Fruit fly (Drosophila melanogaster): Measurements from ENCODE around the gene CG5521.
A peak's percentile ranks its signal among the peaks of the same experiment; 100 is the strongest.

CG5521 gene

dm6 chr3R:26963747-26964174 is 3.0 kb upstream of the CG5521 start (continued):
- TF ChIP-seq OdsH (GFP tag; optimal IDR thresholded peaks at IDR 0.05) (peak; percentile 58), Eip78C (GFP tag) (peak; percentile 95), svp (GFP tag) (peak; percentile 94), CG6854 (GFP tag; optimal IDR thresholded peaks at IDR 0.05) (no peak), CG8119 (GFP tag; IDR thresholded peaks at IDR 0.05) (peak; percentile 61), Met (GFP tag; optimal IDR thresholded peaks at IDR 0.05) (peak; percentile 58), salr (GFP tag; optimal IDR thresholded peaks at IDR 0.05) (peak; percentile 34 to 37), CG6808 (GFP tag; optimal IDR thresholded peaks at IDR 0.05) (peak; percentile 87), CG32006 (GFP tag; optimal IDR thresholded peaks at IDR 0.05) (peak; percentile 65), eg (GFP tag; IDR thresholded peaks at IDR 0.05) (peak; percentile 68), achi (GFP tag; optimal IDR thresholded peaks at IDR 0.05) (peak; percentile 81), ss (GFP tag; optimal IDR thresholded peaks at IDR 0.05) (peak; percentile 73 to 81), lz (GFP tag; optimal IDR thresholded peaks at IDR 0.05) (peak; percentile 60)

DNA sequence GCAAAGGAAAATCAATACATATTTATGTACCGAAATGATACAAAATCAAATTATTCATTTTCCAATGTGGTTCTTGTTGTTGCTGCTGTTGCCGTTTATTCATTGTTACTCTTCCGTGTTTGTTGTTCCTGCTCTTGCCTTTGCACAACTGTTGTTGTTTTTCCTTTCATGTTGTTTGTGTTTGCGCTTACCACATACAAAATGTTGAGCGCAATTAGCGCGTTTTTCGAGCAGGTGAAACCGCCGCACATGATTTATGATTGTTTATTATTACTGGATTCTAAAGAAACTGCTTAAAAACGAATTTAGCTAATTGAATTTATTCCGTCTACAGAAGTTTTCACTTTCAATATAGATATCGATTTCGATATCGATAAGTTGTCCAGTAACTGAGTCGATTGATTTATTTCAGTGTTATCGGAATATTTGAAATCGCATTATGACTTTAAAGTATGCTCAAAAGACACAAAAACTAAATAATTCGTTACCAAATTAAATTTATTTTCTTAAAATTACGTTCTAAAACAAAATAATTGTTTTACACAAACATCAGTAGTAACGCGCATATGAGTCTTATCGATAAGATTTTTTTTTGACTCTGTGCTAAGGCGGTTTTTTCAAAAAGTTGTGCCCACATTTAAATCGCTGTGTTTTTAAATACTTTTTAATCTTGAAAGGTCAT is 2.1 kb upstream of the CG5521 start, which contains the start of gene Tsp97E:
Gene Tsp97E, minus strand, starts transcription at position 366 of the 682 bp plus-strand sequence.
- no peak for TF ChIP-seq CG1621 (tag; optimal IDR thresholded peaks at IDR 0.05)
- TF ChIP-seq CG6163 (GFP tag; IDR thresholded peaks at IDR 0.05) = no peak
- peak; percentile 58 for TF ChIP-seq fkh (GFP tag; optimal IDR thresholded peaks at IDR 0.05)
- peak; percentile 27 for TF ChIP-seq topi (GFP tag; optimal IDR thresholded peaks at IDR 0.05)
- peak; percentile 17 for TF ChIP-seq Eip75B (GFP tag; optimal IDR thresholded peaks at IDR 0.05)
- TF ChIP-seq CG8119 (GFP tag; IDR thresholded peaks at IDR 0.05) = no peak
- peak; percentile 63 for TF ChIP-seq CG6854 (GFP tag; optimal IDR thresholded peaks at IDR 0.05)
- peak; percentile 14 for TF ChIP-seq Met (GFP tag; optimal IDR thresholded peaks at IDR 0.05)
- peak; percentile 40 for TF ChIP-seq esn (GFP tag; optimal IDR thresholded peaks at IDR 0.05)
- peak; percentile 53 for TF ChIP-seq svp (GFP tag)
- TF ChIP-seq Blimp-1 (GFP tag; optimal IDR thresholded peaks at IDR 0.05) = peak; percentile 100
- peak; percentile 56 for TF ChIP-seq Eip78C (GFP tag)
- no peak for TF ChIP-seq CG10669 (GFP tag; optimal IDR thresholded peaks at IDR 0.05)
- peak; percentile 22 for TF ChIP-seq dsx (GFP tag; optimal IDR thresholded peaks at IDR 0.05; ENCODE audit: poor library complexity, severe bottlenecking)
- TF ChIP-seq eg (GFP tag; IDR thresholded peaks at IDR 0.05) = no peak
- TF ChIP-seq Sox14 (GFP tag; optimal IDR thresholded peaks at IDR 0.05) = peak; percentile 32

dm6 chr3R:26966385-26966784 is 345 bp upstream of the CG5521 start, which contains the start of gene Gr97a:
Gene Gr97a, minus strand, starts transcription at chr3R:26966485.
- TF ChIP-seq CG15336 (GFP tag; IDR thresholded peaks at IDR 0.05) = no peak

dm6 chr3R:26967587-26968312 is 1.0 kb downstream of the CG5521 start:
- TF ChIP-seq CG8119 (GFP tag; IDR thresholded peaks at IDR 0.05) (peak; percentile 60), fkh (GFP tag; optimal IDR thresholded peaks at IDR 0.05) (no peak), cyc (GFP tag; optimal IDR thresholded peaks at IDR 0.05) (peak; percentile 22), Eip75B (GFP tag; optimal IDR thresholded peaks at IDR 0.05) (no peak), CG32006 (GFP tag; optimal IDR thresholded peaks at IDR 0.05) (peak; percentile 42), CG15336 (GFP tag; IDR thresholded peaks at IDR 0.05) (peak; percentile 60), CG6163 (GFP tag; IDR thresholded peaks at IDR 0.05) (peak; percentile 61; the same call in 1 of the 3 replicates), CG9139 (GFP tag; optimal IDR thresholded peaks at IDR 0.05) (peak; percentile 27), esn (GFP tag; optimal IDR thresholded peaks at IDR 0.05) (peak; percentile 52), CG10631 (GFP tag; optimal IDR thresholded peaks at IDR 0.05) (peak; percentile 51), spab (GFP tag; optimal IDR thresholded peaks at IDR 0.05) (no peak), CG8632 (GFP tag; optimal IDR thresholded peaks at IDR 0.05) (peak; percentile 56), CG11762 (GFP tag; optimal IDR thresholded peaks at IDR 0.05; ENCODE audit: insufficient read depth) (peak; percentile 20), pdm3 (GFP tag; optimal IDR thresholded peaks at IDR 0.05) (no peak), Eip78C (GFP tag) (peak; percentile 72), CG1621 (tag; optimal IDR thresholded peaks at IDR 0.05) (no peak), eg (GFP tag; IDR thresholded peaks at IDR 0.05) (peak; percentile 69), topi (GFP tag; optimal IDR thresholded peaks at IDR 0.05) (peak; percentile 39), lz (GFP tag; optimal IDR thresholded peaks at IDR 0.05) (peak; percentile 36), CG10669 (GFP tag; optimal IDR thresholded peaks at IDR 0.05) (peak; percentile 9), svp (GFP tag) (peak; percentile 80), OdsH (GFP tag; optimal IDR thresholded peaks at IDR 0.05) (peak; percentile 59), dsx (GFP tag; optimal IDR thresholded peaks at IDR 0.05; ENCODE audit: poor library complexity, severe bottlenecking) (peak; percentile 27), CG4318 (GFP tag; optimal IDR thresholded peaks at IDR 0.05) (peak; percentile 15), CG11294 (GFP tag; IDR thresholded peaks at IDR 0.05) (peak; percentile 35; the same call in 1 of the 2 replicates), Sox15 (GFP tag; optimal IDR thresholded peaks at IDR 0.05) (peak; percentile 25), Hr38 (GFP tag; optimal IDR thresholded peaks at IDR 0.05) (no peak), CG3919 (GFP tag; optimal IDR thresholded peaks at IDR 0.05) (peak; percentile 20), Smox (GFP tag; optimal IDR thresholded peaks at IDR 0.05) (peak; percentile 17), CG6792 (GFP tag; optimal IDR thresholded peaks at IDR 0.05) (peak; percentile 26), CG31627 (GFP tag; optimal IDR thresholded peaks at IDR 0.05) (peak; percentile 5)
